Worm (Caenorhabditis elegans) whole organism, midembryonic: Measurements from ENCODE around the gene hpk-1.

ENCODE experiments used
- cog-1 ChIP-seq: sonication (generic microtip); optimal IDR thresholded peaks from 2 replicates; lab custom pipeline; 2016; ENCODE audit warnings: missing genetic modification characterization, missing compliant biosample characterization
- flt-1 ChIP-seq: fragments of 200-800 bp; sonication (Bioruptor generic); IDR thresholded peaks from 2 replicates; pipeline ENCODE4 v1.3.6; 2022; ENCODE audit warnings: missing genetic modification characterization, missing compliant biosample characterization
- klf-2 ChIP-seq: fragments of 200-800 bp; sonication (Bioruptor generic); conservative IDR thresholded peaks from 2 replicates; pipeline ENCODE4 v1.3.6; 2022; ENCODE audit warnings: missing genetic modification reagents, missing genetic modification characterization, missing compliant biosample characterization
- med-1 ChIP-seq: sonication (generic microtip); optimal IDR thresholded peaks from 2 replicates; lab custom pipeline; 2017; ENCODE audit warnings: missing genetic modification characterization, mild to moderate bottlenecking, missing compliant biosample characterization, antibody characterized with exemption, missing genetic modification reagents; ENCODE audit not compliant: insufficient read depth
- ref-1 ChIP-seq: fragments of 200-800 bp; sonication (Bioruptor generic); conservative IDR thresholded peaks from 2 replicates; pipeline ENCODE4 v1.3.6; 2022; ENCODE audit warnings: missing genetic modification reagents, missing genetic modification characterization, missing compliant biosample characterization
- ztf-23 ChIP-seq: fragments of 200-800 bp; sonication (Bioruptor generic); IDR thresholded peaks from 2 replicates; pipeline ENCODE4 v1.3.6; 2022; ENCODE audit warnings: missing genetic modification reagents, missing genetic modification characterization, missing compliant biosample characterization

DNA sequence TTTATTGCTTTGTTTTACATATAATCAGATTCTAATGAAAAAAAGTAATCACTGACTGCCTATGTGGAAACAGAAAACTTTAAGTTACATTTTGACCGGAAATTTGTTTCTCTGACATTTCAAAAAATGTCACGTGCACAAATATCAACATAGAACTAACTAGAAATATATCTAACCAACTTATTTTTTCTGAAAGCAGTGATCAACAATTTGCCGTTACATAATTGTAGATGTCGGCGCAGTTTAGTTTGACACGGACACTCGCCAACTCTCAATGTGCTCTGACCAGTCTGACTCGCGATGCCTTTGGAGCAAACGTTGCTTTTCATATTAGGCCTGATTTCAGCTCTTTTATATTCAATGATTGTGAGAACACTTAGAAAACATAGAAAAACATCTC lies 39.7 kb upstream of the hpk-1 start, which contains the start of gene srv-6:
- TF ChIP-seq flt-1 (no peak), ref-1 (GFP tag; lab: Robert Waterston, UW) (no peak), klf-2 (GFP tag; lab: Robert Waterston, UW) (no peak), cog-1 (tag; lab: Kevin White, UChicago) (no peak), ztf-23 (GFP tag; lab: Robert Waterston, UW) (no peak), med-1 (GFP tag; lab: Kevin White, UChicago) (no peak)
